Fruit fly (Drosophila melanogaster) whole organism, embryonic: ENCODE results near the gene Mybbp1A.

Experiments used
- Bdp1 ChIP-seq: fragments of 200-800 bp; sonication (Bioruptor generic); optimal IDR thresholded peaks from 3 replicates; lab custom pipeline; 2016; ENCODE audit warnings: missing biosample characterization, missing genetic modification characterization
- CG11093 ChIP-seq: fragments of 200-800 bp; sonication (Bioruptor generic); IDR thresholded peaks from 3 replicates; pipeline ENCODE4 v1.3.6; 2022; ENCODE audit warnings: missing biosample characterization, missing genetic modification characterization
- CG11398 ChIP-seq: fragments of 200-800 bp; sonication (Bioruptor generic); optimal IDR thresholded peaks from 2 replicates; lab custom pipeline; 2016; ENCODE audit warnings: missing biosample characterization, missing genetic modification characterization
- CG14710 ChIP-seq: fragments of 200-800 bp; sonication (Bioruptor generic); optimal IDR thresholded peaks from 3 replicates; lab custom pipeline; 2019; ENCODE audit warnings: missing biosample characterization, mild to moderate bottlenecking, missing genetic modification characterization, moderate library complexity
- CG14965 ChIP-seq: fragments of 200-800 bp; sonication (Bioruptor generic); optimal IDR thresholded peaks from 2 replicates; lab custom pipeline; 2016; ENCODE audit warnings: missing biosample characterization, missing genetic modification characterization, borderline replicate concordance
- CG15269 ChIP-seq: fragments of 200-800 bp; sonication (Bioruptor generic); optimal IDR thresholded peaks from 2 replicates; lab custom pipeline; 2018; ENCODE audit warnings: missing biosample characterization, mild to moderate bottlenecking, missing genetic modification characterization, moderate library complexity
- CG15514 ChIP-seq: fragments of 200-800 bp; sonication (Bioruptor generic); optimal IDR thresholded peaks from 3 replicates; lab custom pipeline; 2017; ENCODE audit warnings: missing biosample characterization, missing genetic modification characterization, mild to moderate bottlenecking, moderate library complexity, missing genetic modification reagents
- CG17328 ChIP-seq: fragments of 200-800 bp; sonication (Bioruptor generic); IDR thresholded peaks from 2 replicates; pipeline ENCODE4 v1.3.6; 2022; ENCODE audit warnings: missing biosample characterization, missing genetic modification characterization
- CG18476 ChIP-seq: fragments of 200-800 bp; sonication (Bioruptor generic); optimal IDR thresholded peaks from 2 replicates; lab custom pipeline; 2016; ENCODE audit warnings: missing biosample characterization, mild to moderate bottlenecking, missing genetic modification characterization
- CG18764 ChIP-seq: fragments of 200-800 bp; sonication (Bioruptor generic); optimal IDR thresholded peaks from 3 replicates; lab custom pipeline; 2016; ENCODE audit warnings: missing biosample characterization, missing genetic modification characterization
- CG2202 ChIP-seq: fragments of 200-800 bp; sonication (Bioruptor generic); optimal IDR thresholded peaks from 2 replicates; lab custom pipeline; 2018; ENCODE audit warnings: missing biosample characterization, mild to moderate bottlenecking, missing genetic modification characterization
- CG33557 ChIP-seq: fragments of 200-800 bp; sonication (Bioruptor generic); optimal IDR thresholded peaks from 2 replicates; lab custom pipeline; 2019; ENCODE audit warnings: missing biosample characterization, mild to moderate bottlenecking, missing genetic modification characterization, moderate library complexity
- CG4328 ChIP-seq: fragments of 200-800 bp; sonication (Bioruptor generic); optimal IDR thresholded peaks from 3 replicates; lab custom pipeline; 2017; ENCODE audit warnings: missing biosample characterization, missing genetic modification reagents, missing genetic modification characterization
- CG6175 ChIP-seq: fragments of 200-800 bp; sonication (Bioruptor generic); IDR thresholded peaks from 3 replicates; pipeline ENCODE4 v1.3.6; 2022; ENCODE audit warnings: missing biosample characterization, missing genetic modification characterization
- CG7928 ChIP-seq: fragments of 200-800 bp; sonication (Bioruptor generic); optimal IDR thresholded peaks from 2 replicates; lab custom pipeline; 2017; ENCODE audit warnings: missing biosample characterization, mild to moderate bottlenecking, missing genetic modification characterization
- CG9437 ChIP-seq: fragments of 200-800 bp; sonication (Bioruptor generic); optimal IDR thresholded peaks from 2 replicates; lab custom pipeline; 2018; ENCODE audit warnings: missing biosample characterization, mild to moderate bottlenecking, missing genetic modification characterization
- CG9817 ChIP-seq: fragments of 200-800 bp; sonication (Bioruptor generic); optimal IDR thresholded peaks from 2 replicates; lab custom pipeline; 2018; ENCODE audit warnings: missing biosample characterization, mild to moderate bottlenecking, missing genetic modification characterization, moderate library complexity
- D19A ChIP-seq: fragments of 200-800 bp; optimal IDR thresholded peaks from 3 replicates; lab custom pipeline; 2019; ENCODE audit warnings: missing biosample characterization, mild to moderate bottlenecking, missing genetic modification characterization, moderate library complexity
- D19B ChIP-seq: fragments of 200-800 bp; sonication (Bioruptor generic); optimal IDR thresholded peaks from 2 replicates; lab custom pipeline; 2017; ENCODE audit warnings: missing biosample characterization, mild to moderate bottlenecking, missing genetic modification characterization
- Doc2 ChIP-seq: fragments of 200-800 bp; sonication (Bioruptor generic); IDR thresholded peaks from 2 replicates; pipeline ENCODE4 v1.3.6; 2022; ENCODE audit warnings: missing biosample characterization, missing genetic modification characterization
- Doc3 ChIP-seq: fragments of 200-800 bp; sonication (Bioruptor generic); IDR thresholded peaks from 3 replicates; pipeline ENCODE4 v1.3.6; 2022; ENCODE audit warnings: missing biosample characterization, missing genetic modification characterization; ENCODE audit not compliant: partially characterized antibody
- Fer3 ChIP-seq: fragments of 200-800 bp; sonication (Bioruptor generic); optimal IDR thresholded peaks from 2 replicates; lab custom pipeline; 2018; ENCODE audit warnings: missing biosample characterization, mild to moderate bottlenecking, missing genetic modification characterization, moderate library complexity
- HLH3B ChIP-seq: fragments of 200-800 bp; sonication (Bioruptor generic); IDR thresholded peaks from 2 replicates; pipeline ENCODE4 v1.3.6; 2022; ENCODE audit warnings: missing biosample characterization, missing genetic modification characterization
- Lhr ChIP-seq: fragments of 200-800 bp; sonication (Bioruptor generic); optimal IDR thresholded peaks from 3 replicates; lab custom pipeline; 2017; ENCODE audit warnings: mild to moderate bottlenecking, missing biosample characterization, missing genetic modification reagents, missing genetic modification characterization
- Pdp1 ChIP-seq, 2 experiments: fragments of 200-800 bp; sonication (Bioruptor generic); optimal IDR thresholded peaks; 3 replicates each; lab custom pipeline; 2016; ENCODE audit warnings: missing biosample characterization in 2 of 2, missing genetic modification characterization in 2 of 2, mild to moderate bottlenecking in 1 of 2, moderate library complexity in 1 of 2
- Sry-δ ChIP-seq: fragments of 200-800 bp; sonication (Bioruptor generic); optimal IDR thresholded peaks from 2 replicates; lab custom pipeline; 2016; ENCODE audit warnings: missing biosample characterization, missing genetic modification characterization
- bigmax ChIP-seq: fragments of 200-800 bp; sonication (Bioruptor generic); optimal IDR thresholded peaks from 2 replicates; lab custom pipeline; 2018; ENCODE audit warnings: missing biosample characterization, mild to moderate bottlenecking, missing genetic modification characterization
- crc ChIP-seq: fragments of 200-800 bp; sonication (Bioruptor generic); optimal IDR thresholded peaks from 2 replicates; lab custom pipeline; 2016; ENCODE audit warnings: missing biosample characterization, missing genetic modification characterization
- cwo ChIP-seq: fragments of 200-800 bp; sonication (Bioruptor generic); optimal IDR thresholded peaks from 3 replicates; lab custom pipeline; 2017; ENCODE audit warnings: missing biosample characterization, missing genetic modification characterization, mild to moderate bottlenecking, moderate library complexity, missing genetic modification reagents
- fd64A ChIP-seq: fragments of 200-800 bp; sonication (Bioruptor generic); optimal IDR thresholded peaks from 3 replicates; lab custom pipeline; 2018; ENCODE audit warnings: missing biosample characterization, mild to moderate bottlenecking, missing genetic modification characterization
- fu2 ChIP-seq: fragments of 200-800 bp; sonication (Bioruptor generic); optimal IDR thresholded peaks from 2 replicates; lab custom pipeline; 2016; ENCODE audit warnings: missing biosample characterization, missing genetic modification characterization
- gro ChIP-seq: fragments of 200-800 bp; sonication (Bioruptor generic); optimal IDR thresholded peaks from 2 replicates; lab custom pipeline; 2016; ENCODE audit warnings: missing biosample characterization, missing genetic modification characterization
- jumu ChIP-seq: fragments of 200-800 bp; sonication (Bioruptor generic); optimal IDR thresholded peaks from 3 replicates; lab custom pipeline; 2016; ENCODE audit warnings: missing biosample characterization, missing genetic modification characterization
- lov ChIP-seq, 2 experiments: fragments of 200-800 bp in 1 of 2; fragments of >200 bp in 1 of 2; sonication (Bioruptor generic) in 1 of 2; IDR thresholded peaks in 1 of 2; optimal IDR thresholded peaks in 1 of 2; 2 replicates in 1 of 2; 3 replicates in 1 of 2; pipeline versions ENCODE4 v1.3.6 to Lab custom; 2017 to 2022; ENCODE audit warnings: missing biosample characterization in 1 of 2, missing genetic modification characterization in 1 of 2
- maf-S ChIP-seq: fragments of 200-800 bp; sonication (Bioruptor generic); optimal IDR thresholded peaks from 2 replicates; lab custom pipeline; 2016; ENCODE audit warnings: missing biosample characterization, missing genetic modification characterization
- nerfin-1 ChIP-seq: fragments of 200-800 bp; sonication (Bioruptor generic); optimal IDR thresholded peaks from 3 replicates; lab custom pipeline; 2019; ENCODE audit warnings: missing biosample characterization, mild to moderate bottlenecking, missing genetic modification characterization, moderate library complexity
- nmo ChIP-seq: fragments of 200-800 bp; sonication (Bioruptor generic); optimal IDR thresholded peaks from 2 replicates; lab custom pipeline; 2018; ENCODE audit warnings: missing biosample characterization, mild to moderate bottlenecking, missing genetic modification characterization, moderate library complexity
- org-1 ChIP-seq: fragments of 200-800 bp; sonication (Bioruptor generic); optimal IDR thresholded peaks from 2 replicates; lab custom pipeline; 2017; ENCODE audit warnings: missing biosample characterization, missing genetic modification characterization
- pho ChIP-seq: fragments of 200-800 bp; sonication (Bioruptor generic); optimal IDR thresholded peaks from 2 replicates; lab custom pipeline; 2016; ENCODE audit warnings: missing biosample characterization, missing genetic modification characterization
- prd ChIP-seq, 3 experiments: fragments of >200 bp in 2 of 3; fragments of 200-800 bp in 1 of 3; sonication (Bioruptor generic) in 1 of 3; optimal IDR thresholded peaks in 2 of 3; IDR thresholded peaks in 1 of 3; 2 replicates in 2 of 3; 3 replicates in 1 of 3; pipeline versions ENCODE4 v1.3.6 to Lab custom; 2017 to 2022; ENCODE audit warnings: missing biosample characterization in 1 of 3, missing genetic modification characterization in 1 of 3
- ranshi ChIP-seq: fragments of 200-800 bp; sonication (Bioruptor generic); IDR thresholded peaks from 2 replicates; pipeline ENCODE4 v1.3.6; 2022; ENCODE audit warnings: missing biosample characterization, missing genetic modification characterization
- sima ChIP-seq: fragments of 200-800 bp; sonication (Bioruptor generic); optimal IDR thresholded peaks from 2 replicates; lab custom pipeline; 2016; ENCODE audit warnings: missing biosample characterization, missing genetic modification characterization
- sisA ChIP-seq: fragments of 200-800 bp; sonication (Bioruptor generic); IDR thresholded peaks from 2 replicates; pipeline ENCODE4 v1.3.6; 2022; ENCODE audit warnings: missing biosample characterization, missing genetic modification characterization
- slp2 ChIP-seq: fragments of 200-800 bp; sonication (Bioruptor generic); optimal IDR thresholded peaks from 2 replicates; lab custom pipeline; 2016; ENCODE audit warnings: missing biosample characterization, missing genetic modification characterization
- sob ChIP-seq: fragments of 200-800 bp; sonication (Bioruptor generic); IDR thresholded peaks from 2 replicates; pipeline ENCODE4 v1.3.6; 2022; ENCODE audit warnings: missing biosample characterization, missing genetic modification characterization
- sug ChIP-seq: fragments of 200-800 bp; optimal IDR thresholded peaks from 2 replicates; lab custom pipeline; 2019; ENCODE audit warnings: missing biosample characterization, mild to moderate bottlenecking, missing genetic modification characterization, moderate library complexity
- trem ChIP-seq: fragments of 200-800 bp; optimal IDR thresholded peaks from 3 replicates; lab custom pipeline; 2019; ENCODE audit warnings: missing biosample characterization, mild to moderate bottlenecking, missing genetic modification characterization, moderate library complexity
- tx ChIP-seq: fragments of 200-800 bp; sonication (Bioruptor generic); optimal IDR thresholded peaks from 2 replicates; lab custom pipeline; 2016; ENCODE audit warnings: missing biosample characterization, missing genetic modification characterization
- zen2 ChIP-seq: fragments of 200-800 bp; sonication (Bioruptor generic); IDR thresholded peaks from 3 replicates; pipeline ENCODE4 v1.3.6; 2022; ENCODE audit warnings: missing biosample characterization, missing genetic modification characterization; ENCODE audit not compliant: partially characterized antibody
- zf30C ChIP-seq: fragments of 200-800 bp; sonication (Bioruptor generic); optimal IDR thresholded peaks from 3 replicates; lab custom pipeline; 2018; ENCODE audit warnings: missing biosample characterization, mild to moderate bottlenecking, missing genetic modification characterization

Gene Mybbp1A

dm6 chrX:617477-617795 lies 12.1 kb upstream of the Mybbp1A start (continued):
- TF ChIP-seq bigmax (GFP tag; lab: Kevin White, UChicago) (no peak), prd (optimal IDR thresholded peaks at IDR 0.05; lab: Kevin White, UChicago) (no peak), prd (GFP tag; IDR thresholded peaks at IDR 0.05; lab: Robert Waterston, UW) (0 out of 3 replicates have a peak, but pooled peaks have one; percentile 27), D19B (GFP tag; lab: Kevin White, UChicago) (no peak), tx (GFP tag; lab: Kevin White, UChicago) (no peak), CG2202 (tag; lab: Kevin White, UChicago) (no peak), CG14710 (tag; lab: Kevin White, UChicago) (peak; percentile 19), ranshi (no peak), cwo (GFP tag; lab: Kevin White, UChicago) (no peak), CG17328 (no peak), CG15514 (GFP tag; lab: Kevin White, UChicago) (peak; percentile 89), Doc3 (GFP tag; lab: Robert Waterston, UW) (peak; percentile 73), CG9817 (tag; lab: Kevin White, UChicago) (no peak), sisA (GFP tag; lab: Robert Waterston, UW) (no peak), fu2 (GFP tag; lab: Kevin White, UChicago) (no peak), CG11398 (GFP tag; lab: Kevin White, UChicago) (no peak), nerfin-1 (tag; lab: Kevin White, UChicago) (no peak), maf-S (no peak), Sry-δ (GFP tag; lab: Kevin White, UChicago) (peak; percentile 77), Lhr (GFP tag; lab: Kevin White, UChicago) (no peak), nmo (GFP tag; lab: Kevin White, UChicago) (no peak), CG33557 (GFP tag; lab: Kevin White, UChicago) (no peak), D19A (tag; lab: Kevin White, UChicago) (no peak), Doc2 (GFP tag; lab: Robert Waterston, UW) (no peak), slp2 (GFP tag; lab: Kevin White, UChicago) (no peak), Fer3 (tag; lab: Kevin White, UChicago) (no peak), trem (tag; lab: Kevin White, UChicago) (peak; percentile 14), CG18764 (GFP tag; lab: Kevin White, UChicago) (no peak), zf30C (GFP tag; lab: Kevin White, UChicago) (no peak), org-1 (GFP tag; lab: Kevin White, UChicago) (no peak), gro (GFP tag; lab: Kevin White, UChicago) (peak; percentile 35), zen2 (GFP tag; lab: Robert Waterston, UW) (peak; percentile 71; the same call in 2 of the 3 replicates), crc (GFP tag; lab: Kevin White, UChicago) (no peak), jumu (GFP tag; lab: Kevin White, UChicago) (no peak), CG11093 (GFP tag; lab: Robert Waterston, UW) (no peak), CG15269 (tag; lab: Kevin White, UChicago) (no peak), sima (GFP tag; lab: Kevin White, UChicago) (no peak), CG18476 (GFP tag; lab: Kevin White, UChicago) (no peak), Pdp1 (GFP tag; optimal IDR thresholded peaks at IDR 0.05; lab: Kevin White, UChicago) (peak in 1 of 2 experiments; percentile 17), CG14965 (GFP tag; lab: Kevin White, UChicago) (no peak), Bdp1 (GFP tag; lab: Kevin White, UChicago) (no peak), sob (0 out of 2 replicates have a peak, but pooled peaks have one; percentile 11), pho (GFP tag; lab: Kevin White, UChicago) (no peak), CG6175 (GFP tag; lab: Robert Waterston, UW) (no peak), CG7928 (GFP tag; lab: Kevin White, UChicago) (no peak), HLH3B (GFP tag; lab: Robert Waterston, UW) (no peak), lov (optimal IDR thresholded peaks at IDR 0.05; lab: Kevin White, UChicago) (no peak), lov (GFP tag; IDR thresholded peaks at IDR 0.05; lab: Robert Waterston, UW) (no peak), CG4328 (GFP tag; lab: Kevin White, UChicago) (no peak), fd64A (no peak), sug (tag; lab: Kevin White, UChicago) (no peak), CG9437 (no peak)
